Worm (Caenorhabditis elegans): ENCODE data around the gene gcy-31.
A peak's percentile ranks its signal among the peaks of the same experiment; 100 is the strongest.

Gene gcy-31

DNA sequence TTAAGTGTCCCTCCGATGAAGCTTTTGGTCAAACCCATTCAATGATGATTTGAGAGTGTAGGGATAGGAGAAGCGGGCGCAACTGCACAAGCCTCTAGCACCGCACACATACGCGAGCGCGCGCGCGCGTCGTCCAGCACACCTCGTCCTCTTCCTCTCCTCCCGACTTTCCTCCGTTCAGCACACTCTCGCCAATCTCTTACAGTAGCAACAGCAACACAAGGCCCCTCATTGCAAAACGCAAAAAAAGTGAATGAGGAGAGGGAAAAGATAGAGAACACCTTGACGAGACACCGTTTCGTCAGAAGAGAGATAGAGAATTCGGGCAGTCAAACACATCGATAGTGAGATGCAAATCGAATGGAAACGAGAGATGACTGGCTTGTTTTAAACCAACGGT, 5.2 kb upstream of the gcy-31 start (continued):
- TF ChIP-seq tlp-1 (tag; optimal IDR thresholded peaks at IDR 0.05) (no peak), hpl-2 (GFP tag; optimal IDR thresholded peaks at IDR 0.05) (no peak), Y116A8C.19 (tag; optimal IDR thresholded peaks at IDR 0.05; ENCODE audit: borderline replicate concordance) (no peak), nhr-47 (tag; optimal IDR thresholded peaks at IDR 0.05) (peak; percentile 30), rnt-1 (tag; optimal IDR thresholded peaks at IDR 0.05) (peak; percentile 52), dsc-1 (tag; optimal IDR thresholded peaks at IDR 0.05) (peak; percentile 39), unc-86 (tag; optimal IDR thresholded peaks at IDR 0.05) (no peak), ceh-90 (tag; optimal IDR thresholded peaks at IDR 0.05) (no peak), elt-2 (tag; optimal IDR thresholded peaks at IDR 0.05) (no peak), ceh-88 (GFP tag; IDR thresholded peaks at IDR 0.05) (no peak), lin-39 (tag; optimal IDR thresholded peaks at IDR 0.05) (no peak), nhr-85 (tag) (no peak)

DNA sequence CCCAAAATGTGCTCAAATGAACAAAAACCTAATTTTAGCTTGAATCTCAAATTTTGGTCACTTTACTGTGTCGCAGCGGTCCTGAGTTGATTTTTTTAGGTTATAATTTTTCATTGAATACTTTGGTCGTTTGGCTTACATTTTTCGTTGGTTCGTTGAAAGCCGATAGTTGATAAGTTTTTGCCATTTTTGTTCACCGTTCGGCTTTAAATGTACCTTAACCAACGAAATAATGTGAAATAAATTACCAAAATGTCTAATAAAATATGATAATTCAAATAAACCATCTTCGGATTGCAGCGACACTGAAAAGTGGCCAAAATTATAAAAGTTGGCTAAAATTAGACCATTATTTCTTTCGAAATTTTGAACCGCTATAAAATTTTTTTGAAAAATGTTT, 3.0 kb upstream of the gcy-31 start:
- TF ChIP-seq C04F5.9 (tag; optimal IDR thresholded peaks at IDR 0.05) (no peak), F16B12.6 (tag; optimal IDR thresholded peaks at IDR 0.05) (no peak), tlp-1 (tag; optimal IDR thresholded peaks at IDR 0.05) (no peak), nhr-76 (tag; optimal IDR thresholded peaks at IDR 0.05) (no peak), lin-35 (GFP tag; optimal IDR thresholded peaks at IDR 0.05) (no peak), nhr-90 (tag; optimal IDR thresholded peaks at IDR 0.05; ENCODE audit: poor library complexity) (no peak), nhr-28 (tag; optimal IDR thresholded peaks at IDR 0.05) (no peak), unc-130 (tag; optimal IDR thresholded peaks at IDR 0.05) (no peak), jun-1 (tag; optimal IDR thresholded peaks at IDR 0.05) (no peak), lin-13 (GFP tag; optimal IDR thresholded peaks at IDR 0.05) (no peak), vab-15 (tag; optimal IDR thresholded peaks at IDR 0.05) (no peak), lin-14 (GFP tag; optimal IDR thresholded peaks at IDR 0.05) (no peak), elt-3 (tag; optimal IDR thresholded peaks at IDR 0.05) (no peak), aly-2 (tag; optimal IDR thresholded peaks at IDR 0.05) (no peak), nhr-85 (tag) (no peak), lsy-2 (tag; optimal IDR thresholded peaks at IDR 0.05) (no peak), ceh-8 (GFP tag; optimal IDR thresholded peaks at IDR 0.05) (no peak), nhr-19 (GFP tag; conservative IDR thresholded peaks at IDR 0.05) (no peak)

DNA sequence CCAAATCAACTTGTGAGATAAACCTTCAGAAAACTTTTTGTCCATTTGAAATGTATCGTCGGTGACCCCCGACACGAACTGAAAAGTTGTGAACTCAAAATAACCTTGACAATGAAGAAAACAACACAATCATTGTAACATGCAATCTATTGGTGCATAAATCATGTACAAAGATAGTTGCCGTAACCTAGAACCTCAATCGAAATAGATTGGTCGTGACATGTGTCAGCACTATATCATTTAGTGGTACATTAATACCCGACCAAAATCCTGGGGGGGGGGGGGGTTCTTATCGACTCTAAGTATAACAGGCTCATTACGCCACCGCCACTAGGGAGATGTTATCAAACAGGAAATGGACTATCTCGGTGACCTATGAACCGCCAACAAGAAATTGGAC, 372 bp downstream of the gcy-31 start:
- TF ChIP-seq C04F5.9 (tag; optimal IDR thresholded peaks at IDR 0.05) (no peak), mdl-1 (tag; optimal IDR thresholded peaks at IDR 0.05) (no peak), irx-1 (tag; optimal IDR thresholded peaks at IDR 0.05) (no peak), ceh-90 (tag; optimal IDR thresholded peaks at IDR 0.05) (no peak), hpl-2 (GFP tag; optimal IDR thresholded peaks at IDR 0.05) (no peak), tbx-2 (tag; optimal IDR thresholded peaks at IDR 0.05) (no peak), fkh-10 (GFP tag; optimal IDR thresholded peaks at IDR 0.05) (no peak), pqm-1 (tag; optimal IDR thresholded peaks at IDR 0.05) (no peak), unc-86 (tag; optimal IDR thresholded peaks at IDR 0.05) (no peak), ces-1 (GFP tag; optimal IDR thresholded peaks at IDR 0.05) (no peak), nhr-20 (tag; optimal IDR thresholded peaks at IDR 0.05) (no peak), ceh-8 (GFP tag; optimal IDR thresholded peaks at IDR 0.05) (no peak), nhr-19 (GFP tag; conservative IDR thresholded peaks at IDR 0.05) (no peak), lin-14 (GFP tag; optimal IDR thresholded peaks at IDR 0.05) (no peak), egl-13 (tag; optimal IDR thresholded peaks at IDR 0.05) (no peak), ztf-11 (tag; optimal IDR thresholded peaks at IDR 0.05) (no peak), pag-3 (tag; optimal IDR thresholded peaks at IDR 0.05; ENCODE audit: borderline replicate concordance, insufficient read depth) (no peak), ztf-4 (tag; optimal IDR thresholded peaks at IDR 0.05) (no peak)
